Fruit fly (Drosophila melanogaster) whole organism, embryonic: ENCODE data around the gene Sps2.
A peak's percentile ranks its signal among the peaks of the same experiment; 100 is the strongest.

Experiments used
- Abd-B ChIP-seq: fragments of 200-800 bp; sonication (Bioruptor generic); optimal IDR thresholded peaks from 2 replicates; lab custom pipeline; 2018; ENCODE audit warnings: missing biosample characterization, mild to moderate bottlenecking, missing genetic modification characterization, moderate library complexity
- Aef1 ChIP-seq: fragments of 200-800 bp; sonication (Bioruptor generic); IDR thresholded peaks from 3 replicates; pipeline ENCODE4 v1.3.6; 2022; ENCODE audit warnings: missing biosample characterization, missing genetic modification characterization
- Asciz ChIP-seq: fragments of 200-800 bp; sonication (Bioruptor generic); optimal IDR thresholded peaks from 2 replicates; lab custom pipeline; 2017; ENCODE audit warnings: missing biosample characterization, mild to moderate bottlenecking, missing genetic modification characterization, missing genetic modification reagents
- Bgb ChIP-seq: fragments of 200-800 bp; sonication (Bioruptor generic); IDR thresholded peaks from 2 replicates; pipeline ENCODE4 v1.3.6; 2022; ENCODE audit warnings: missing biosample characterization, missing genetic modification characterization; ENCODE audit not compliant: partially characterized antibody
- CG10209 ChIP-seq: fragments of 200-800 bp; sonication (Bioruptor generic); optimal IDR thresholded peaks from 3 replicates; lab custom pipeline; 2017; ENCODE audit warnings: missing biosample characterization, mild to moderate bottlenecking, missing genetic modification characterization, missing genetic modification reagents
- CG10543 ChIP-seq: fragments of 200-800 bp; sonication (Bioruptor generic); optimal IDR thresholded peaks from 3 replicates; lab custom pipeline; 2017; ENCODE audit warnings: missing biosample characterization, mild to moderate bottlenecking, missing genetic modification characterization, moderate library complexity
- CG10959 ChIP-seq: fragments of 200-800 bp; sonication (Bioruptor generic); IDR thresholded peaks from 2 replicates; pipeline ENCODE4 v1.3.6; 2022; ENCODE audit warnings: missing biosample characterization, missing genetic modification characterization
- CG11504 ChIP-seq: fragments of 200-800 bp; sonication (Bioruptor generic); optimal IDR thresholded peaks from 3 replicates; lab custom pipeline; 2019; ENCODE audit warnings: missing biosample characterization, mild to moderate bottlenecking, missing genetic modification characterization, moderate library complexity
- CG13894 ChIP-seq: fragments of 200-800 bp; sonication (Bioruptor generic); optimal IDR thresholded peaks from 3 replicates; lab custom pipeline; 2018; ENCODE audit warnings: missing biosample characterization, mild to moderate bottlenecking, missing genetic modification characterization, moderate library complexity
- CG1529 ChIP-seq: fragments of 200-800 bp; sonication (Bioruptor generic); optimal IDR thresholded peaks from 3 replicates; lab custom pipeline; 2018; ENCODE audit warnings: missing biosample characterization, missing genetic modification characterization
- CG15479 ChIP-seq: fragments of 200-800 bp; sonication (Bioruptor generic); optimal IDR thresholded peaks from 3 replicates; lab custom pipeline; 2019; ENCODE audit warnings: missing biosample characterization, mild to moderate bottlenecking, missing genetic modification characterization, moderate library complexity
- CG17359 ChIP-seq: fragments of 200-800 bp; sonication (Bioruptor generic); optimal IDR thresholded peaks from 3 replicates; lab custom pipeline; 2018; ENCODE audit warnings: missing biosample characterization, mild to moderate bottlenecking, missing genetic modification characterization, moderate library complexity
- CG2116 ChIP-seq: fragments of 200-800 bp; sonication (Bioruptor generic); optimal IDR thresholded peaks from 3 replicates; lab custom pipeline; 2018; ENCODE audit warnings: missing biosample characterization, mild to moderate bottlenecking, missing genetic modification characterization
- CG32767 ChIP-seq: fragments of 200-800 bp; sonication (Bioruptor generic); IDR thresholded peaks from 2 replicates; pipeline ENCODE4 v1.3.6; 2022; ENCODE audit warnings: missing biosample characterization, missing genetic modification characterization
- CG3838 ChIP-seq: fragments of 200-800 bp; sonication (Bioruptor generic); optimal IDR thresholded peaks from 3 replicates; lab custom pipeline; 2016; ENCODE audit warnings: missing biosample characterization, missing genetic modification characterization
- CG4854 ChIP-seq: fragments of 200-800 bp; sonication (Bioruptor generic); optimal IDR thresholded peaks from 2 replicates; lab custom pipeline; 2016; ENCODE audit warnings: missing biosample characterization, missing genetic modification characterization, inconsistent platforms
- CG6254 ChIP-seq: fragments of 200-800 bp; sonication (Bioruptor generic); optimal IDR thresholded peaks from 3 replicates; lab custom pipeline; 2017; ENCODE audit warnings: mild to moderate bottlenecking, missing biosample characterization, missing genetic modification reagents, missing genetic modification characterization
- CG6689 ChIP-seq: fragments of 200-800 bp; sonication (Bioruptor generic); IDR thresholded peaks from 2 replicates; pipeline ENCODE4 v1.3.6; 2022; ENCODE audit warnings: missing biosample characterization, missing genetic modification characterization
- CG6813 ChIP-seq: fragments of 200-800 bp; sonication (Bioruptor generic); optimal IDR thresholded peaks from 2 replicates; lab custom pipeline; 2017; ENCODE audit warnings: missing biosample characterization, missing genetic modification characterization, mild to moderate bottlenecking, moderate library complexity, missing genetic modification reagents
- CG7786 ChIP-seq: fragments of 200-800 bp; sonication (Bioruptor generic); optimal IDR thresholded peaks from 2 replicates; lab custom pipeline; 2016; ENCODE audit warnings: missing biosample characterization, missing genetic modification characterization
- CG8290 ChIP-seq, 3 experiments: fragments of 200-800 bp; sonication (Bioruptor generic); optimal IDR thresholded peaks; 2 replicates each; lab custom pipeline; 2016 to 2019; ENCODE audit warnings: missing biosample characterization in 3 of 3, missing genetic modification characterization in 3 of 3, mild to moderate bottlenecking in 2 of 3, moderate library complexity in 1 of 3
- CG8388 ChIP-seq: fragments of 200-800 bp; sonication (Bioruptor generic); optimal IDR thresholded peaks from 2 replicates; lab custom pipeline; 2019; ENCODE audit warnings: missing biosample characterization, mild to moderate bottlenecking, missing genetic modification characterization, moderate library complexity
- CG8478 ChIP-seq: fragments of >200 bp; optimal IDR thresholded peaks from 2 replicates; lab custom pipeline; 2018
- D19A ChIP-seq: fragments of 200-800 bp; optimal IDR thresholded peaks from 3 replicates; lab custom pipeline; 2019; ENCODE audit warnings: missing biosample characterization, mild to moderate bottlenecking, missing genetic modification characterization, moderate library complexity
- GATAe ChIP-seq: fragments of 200-800 bp; sonication (Bioruptor generic); conservative IDR thresholded peaks from 2 replicates; pipeline ENCODE4 v1.3.6; 2022; ENCODE audit warnings: missing biosample characterization, missing genetic modification characterization
- HLH3B ChIP-seq: fragments of 200-800 bp; sonication (Bioruptor generic); IDR thresholded peaks from 2 replicates; pipeline ENCODE4 v1.3.6; 2022; ENCODE audit warnings: missing biosample characterization, missing genetic modification characterization
- Lhr ChIP-seq: fragments of 200-800 bp; sonication (Bioruptor generic); optimal IDR thresholded peaks from 3 replicates; lab custom pipeline; 2017; ENCODE audit warnings: mild to moderate bottlenecking, missing biosample characterization, missing genetic modification reagents, missing genetic modification characterization
- Lpt ChIP-seq: fragments of >200 bp; optimal IDR thresholded peaks from 2 replicates; lab custom pipeline; 2018; ENCODE audit warnings: missing biosample characterization, missing genetic modification characterization
- Mes4 ChIP-seq: fragments of 200-800 bp; sonication (Bioruptor generic); optimal IDR thresholded peaks from 2 replicates; lab custom pipeline; 2016; ENCODE audit warnings: missing biosample characterization, missing genetic modification characterization
- Mrtf ChIP-seq: fragments of 200-800 bp; sonication (Bioruptor generic); IDR thresholded peaks from 3 replicates; pipeline ENCODE4 v1.3.6; 2022; ENCODE audit warnings: missing biosample characterization, missing genetic modification characterization
- NfI ChIP-seq: fragments of 200-800 bp; sonication (Bioruptor generic); optimal IDR thresholded peaks from 3 replicates; lab custom pipeline; 2018; ENCODE audit warnings: missing biosample characterization, mild to moderate bottlenecking, missing genetic modification characterization, moderate library complexity
- Oli ChIP-seq: fragments of 200-800 bp; sonication (Bioruptor generic); optimal IDR thresholded peaks from 2 replicates; lab custom pipeline; 2018; ENCODE audit warnings: missing biosample characterization, mild to moderate bottlenecking, missing genetic modification characterization, moderate library complexity
- Opbp ChIP-seq: fragments of 200-800 bp; sonication (Bioruptor generic); IDR thresholded peaks from 3 replicates; pipeline ENCODE4 v1.3.6; 2022; ENCODE audit warnings: missing biosample characterization, missing genetic modification characterization; ENCODE audit not compliant: partially characterized antibody
- amos ChIP-seq: fragments of 200-800 bp; sonication (Bioruptor generic); IDR thresholded peaks from 2 replicates; pipeline ENCODE4 v1.3.6; 2022; ENCODE audit warnings: missing biosample characterization, missing genetic modification characterization; ENCODE audit not compliant: partially characterized antibody
- az2 ChIP-seq: fragments of 200-800 bp; sonication (Bioruptor generic); optimal IDR thresholded peaks from 3 replicates; lab custom pipeline; 2016; ENCODE audit warnings: missing biosample characterization, missing genetic modification characterization
- bsh ChIP-seq, 2 experiments: fragments of 200-800 bp; sonication (Bioruptor generic); optimal IDR thresholded peaks; 2 replicates each; lab custom pipeline; 2017 to 2018; ENCODE audit warnings: mild to moderate bottlenecking in 2 of 2, missing biosample characterization in 2 of 2, missing genetic modification characterization in 2 of 2, moderate library complexity in 1 of 2
- gcm2 ChIP-seq: fragments of 200-800 bp; sonication (Bioruptor generic); optimal IDR thresholded peaks from 2 replicates; lab custom pipeline; 2016; ENCODE audit warnings: missing biosample characterization, missing genetic modification characterization
- ind ChIP-seq: fragments of 200-800 bp; sonication (Bioruptor generic); optimal IDR thresholded peaks from 3 replicates; lab custom pipeline; 2016; ENCODE audit warnings: missing biosample characterization, missing genetic modification characterization
- insv ChIP-seq, 2 experiments: fragments of 200-800 bp; sonication (Bioruptor generic); optimal IDR thresholded peaks; 3 replicates each; lab custom pipeline; 2016 to 2018; ENCODE audit warnings: missing biosample characterization in 2 of 2, missing genetic modification characterization in 2 of 2
- lov ChIP-seq, 2 experiments: fragments of 200-800 bp in 1 of 2; fragments of >200 bp in 1 of 2; sonication (Bioruptor generic) in 1 of 2; IDR thresholded peaks in 1 of 2; optimal IDR thresholded peaks in 1 of 2; 2 replicates in 1 of 2; 3 replicates in 1 of 2; pipeline versions ENCODE4 v1.3.6 to Lab custom; 2017 to 2022; ENCODE audit warnings: missing biosample characterization in 1 of 2, missing genetic modification characterization in 1 of 2
- mld ChIP-seq: fragments of 200-800 bp; sonication (Bioruptor generic); IDR thresholded peaks from 3 replicates; pipeline ENCODE4 v1.3.6; 2022; ENCODE audit warnings: missing biosample characterization, missing genetic modification characterization; ENCODE audit not compliant: partially characterized antibody
- nerfin-1 ChIP-seq: fragments of 200-800 bp; sonication (Bioruptor generic); optimal IDR thresholded peaks from 3 replicates; lab custom pipeline; 2019; ENCODE audit warnings: missing biosample characterization, mild to moderate bottlenecking, missing genetic modification characterization, moderate library complexity
- otp ChIP-seq: fragments of 200-800 bp; sonication (Bioruptor generic); IDR thresholded peaks from 3 replicates; pipeline ENCODE4, ENCODE4 v1.3.6; 2022; ENCODE audit warnings: missing biosample characterization, missing genetic modification characterization
- pros ChIP-seq: fragments of 200-800 bp; sonication (Bioruptor generic); optimal IDR thresholded peaks from 3 replicates; lab custom pipeline; 2019; ENCODE audit warnings: missing biosample characterization, mild to moderate bottlenecking, missing genetic modification characterization, moderate library complexity
- ranshi ChIP-seq: fragments of 200-800 bp; sonication (Bioruptor generic); IDR thresholded peaks from 2 replicates; pipeline ENCODE4 v1.3.6; 2022; ENCODE audit warnings: missing biosample characterization, missing genetic modification characterization
- run ChIP-seq: fragments of 200-800 bp; sonication (Bioruptor generic); optimal IDR thresholded peaks from 3 replicates; lab custom pipeline; 2018; ENCODE audit warnings: missing biosample characterization, mild to moderate bottlenecking, missing genetic modification characterization
- slou ChIP-seq: fragments of 200-800 bp; sonication (Bioruptor generic); optimal IDR thresholded peaks from 3 replicates; lab custom pipeline; 2016; ENCODE audit warnings: missing biosample characterization, missing genetic modification characterization
- tup ChIP-seq: fragments of 200-800 bp; sonication (Bioruptor generic); optimal IDR thresholded peaks from 2 replicates; lab custom pipeline; 2016; ENCODE audit warnings: missing biosample characterization, mild to moderate bottlenecking, missing genetic modification characterization, moderate library complexity
- z ChIP-seq: fragments of 200-800 bp; sonication (Bioruptor generic); IDR thresholded peaks from 3 replicates; pipeline ENCODE4 v1.3.6; 2022; ENCODE audit warnings: missing biosample characterization, missing genetic modification characterization
- zen ChIP-seq: fragments of 200-800 bp; sonication (Bioruptor generic); optimal IDR thresholded peaks from 3 replicates; lab custom pipeline; 2018; ENCODE audit warnings: missing biosample characterization, mild to moderate bottlenecking, missing genetic modification characterization, moderate library complexity

Gene Sps2

DNA sequence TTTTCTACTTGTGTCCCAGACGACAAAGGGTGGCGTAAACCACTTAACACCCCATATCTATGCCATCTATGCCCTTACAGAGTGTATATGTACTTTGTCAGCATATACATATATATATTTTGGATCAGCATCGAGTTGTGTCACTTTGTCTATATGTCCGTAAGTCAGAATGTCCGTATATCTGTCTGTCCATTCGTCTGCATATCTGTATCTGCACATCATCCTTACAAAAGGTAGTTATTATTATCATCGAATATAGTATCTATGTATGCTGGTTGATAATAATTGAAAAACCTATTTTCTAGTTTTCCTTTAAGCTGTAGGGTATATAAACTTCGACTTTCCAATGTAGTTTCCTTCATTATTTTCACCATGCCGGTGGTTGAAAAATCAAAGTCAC lies 8.7 kb downstream of the Sps2 start (continued):
- peak; percentile 33 for TF ChIP-seq pros (GFP tag; lab: Kevin White, UChicago)
- TF ChIP-seq CG8478 = no peak
- TF ChIP-seq Asciz (GFP tag; lab: Kevin White, UChicago) = no peak
- no peak for TF ChIP-seq CG10959 (GFP tag; lab: Robert Waterston, UW)
- TF ChIP-seq CG11504 (tag; lab: Kevin White, UChicago) = peak; percentile 71
- TF ChIP-seq CG7786 = no peak
- no peak for TF ChIP-seq gcm2 (GFP tag; lab: Kevin White, UChicago)
- no peak for TF ChIP-seq Mes4
- TF ChIP-seq insv (GFP tag; optimal IDR thresholded peaks at IDR 0.05; lab: Kevin White, UChicago) = no peak
- peak; percentile 20 for TF ChIP-seq CG1529 (GFP tag; lab: Kevin White, UChicago)
- TF ChIP-seq run (tag; lab: Kevin White, UChicago) = no peak
- TF ChIP-seq Oli = peak; percentile 25
- TF ChIP-seq NfI (GFP tag; lab: Kevin White, UChicago) = no peak
- no peak for TF ChIP-seq CG8290 (GFP tag; optimal IDR thresholded peaks at IDR 0.05; lab: Kevin White, UChicago)
- no peak for TF ChIP-seq CG8290 (tag; optimal IDR thresholded peaks at IDR 0.05; lab: Kevin White, UChicago)
- TF ChIP-seq Bgb (GFP tag; lab: Robert Waterston, UW) = no peak
- no peak for TF ChIP-seq zen (tag; lab: Kevin White, UChicago)
- no peak for TF ChIP-seq CG10209 (GFP tag; lab: Kevin White, UChicago)
- no peak for TF ChIP-seq CG15479
- no peak for TF ChIP-seq mld
- no peak for TF ChIP-seq CG6254 (GFP tag; lab: Kevin White, UChicago)
- TF ChIP-seq slou (GFP tag; lab: Kevin White, UChicago) = no peak
- no peak for TF ChIP-seq amos
- peak; percentile 99 for TF ChIP-seq D19A (tag; lab: Kevin White, UChicago)
- no peak for TF ChIP-seq otp
- peak; percentile 6 for TF ChIP-seq Lhr (GFP tag; lab: Kevin White, UChicago)
- no peak for TF ChIP-seq CG6813
- no peak for TF ChIP-seq GATAe (GFP tag; lab: Robert Waterston, UW)
- no peak for TF ChIP-seq z (GFP tag; lab: Robert Waterston, UW)
- TF ChIP-seq CG6689 (GFP tag; lab: Robert Waterston, UW) = peak; percentile 38; the same call in 1 of the 2 replicates
- TF ChIP-seq ranshi (GFP tag; lab: Robert Waterston, UW) = no peak
- TF ChIP-seq HLH3B (GFP tag; lab: Robert Waterston, UW) = no peak
- peak in 1 of 2 experiments; percentile 51 for TF ChIP-seq bsh (GFP tag; optimal IDR thresholded peaks at IDR 0.05; lab: Kevin White, UChicago)
- TF ChIP-seq CG17359 = no peak
- TF ChIP-seq CG4854 (GFP tag; lab: Kevin White, UChicago) = no peak
- no peak for TF ChIP-seq Opbp
- TF ChIP-seq lov (optimal IDR thresholded peaks at IDR 0.05; lab: Kevin White, UChicago) = no peak
- TF ChIP-seq lov (GFP tag; IDR thresholded peaks at IDR 0.05; lab: Robert Waterston, UW) = no peak
- peak; percentile 14 for TF ChIP-seq az2 (GFP tag; lab: Kevin White, UChicago)
- TF ChIP-seq Mrtf (GFP tag; lab: Robert Waterston, UW) = no peak
- TF ChIP-seq tup (GFP tag; lab: Kevin White, UChicago) = no peak
- no peak for TF ChIP-seq Aef1
- TF ChIP-seq ind (GFP tag; lab: Kevin White, UChicago) = no peak
- no peak for TF ChIP-seq Abd-B (GFP tag; lab: Kevin White, UChicago)
- no peak for TF ChIP-seq CG2116 (GFP tag; lab: Kevin White, UChicago)
- TF ChIP-seq CG8388 (GFP tag; lab: Kevin White, UChicago) = peak; percentile 29
- no peak for TF ChIP-seq CG32767
- peak; percentile 20 for TF ChIP-seq nerfin-1 (tag; lab: Kevin White, UChicago)
- no peak for TF ChIP-seq CG13894 (tag; lab: Kevin White, UChicago)
- TF ChIP-seq Lpt (GFP tag; lab: Kevin White, UChicago) = no peak
- no peak for TF ChIP-seq CG10543 (GFP tag; lab: Kevin White, UChicago)
- TF ChIP-seq CG3838 (GFP tag; lab: Kevin White, UChicago) = no peak
